Worm (Caenorhabditis elegans) whole organism, mixed stage, embryonic: Measurements from ENCODE around the gene lury-1.

Experiments used
- M03D4.4 ChIP-seq: sonication (generic microtip); optimal IDR thresholded peaks from 2 replicates; lab custom pipeline; 2017; ENCODE audit warnings: mild to moderate bottlenecking, missing genetic modification characterization, missing compliant biosample characterization
- bed-3 ChIP-seq: fragments of 200-800 bp; sonication (Bioruptor generic); optimal IDR thresholded peaks from 3 replicates; lab custom pipeline; 2018; ENCODE audit warnings: mild to moderate bottlenecking, missing genetic modification characterization, moderate library complexity, missing compliant biosample characterization
- blmp-1 ChIP-seq: fragments of 150-350 bp; optimal IDR thresholded peaks from 2 replicates; lab custom pipeline; 2014; ENCODE audit warnings: missing biosample characterization, missing genetic modification characterization
- ceh-39 ChIP-seq: fragments of 150-350 bp; optimal IDR thresholded peaks from 2 replicates; lab custom pipeline; 2014; ENCODE audit warnings: missing biosample characterization, missing genetic modification characterization
- ceh-43 ChIP-seq: fragments of 200-800 bp; sonication (Bioruptor generic); optimal IDR thresholded peaks from 2 replicates; lab custom pipeline; 2018; ENCODE audit warnings: mild to moderate bottlenecking, missing genetic modification characterization, moderate library complexity, missing compliant biosample characterization
- ceh-83 ChIP-seq: fragments of 200-800 bp; sonication (Bioruptor generic); optimal IDR thresholded peaks from 2 replicates; lab custom pipeline; 2018; ENCODE audit warnings: mild to moderate bottlenecking, missing genetic modification characterization, missing compliant biosample characterization
- ces-1 ChIP-seq: fragments of 150-350 bp; optimal IDR thresholded peaks from 2 replicates; lab custom pipeline; 2014; ENCODE audit warnings: missing biosample characterization, missing genetic modification reagents, missing genetic modification characterization
- cnd-1 ChIP-seq: fragments of 200-800 bp; sonication (Bioruptor generic); optimal IDR thresholded peaks from 2 replicates; lab custom pipeline; 2018; ENCODE audit warnings: mild to moderate bottlenecking, missing genetic modification characterization, missing compliant biosample characterization
- drap-1 ChIP-seq: fragments of 200-800 bp; sonication (Bioruptor generic); optimal IDR thresholded peaks from 3 replicates; lab custom pipeline; 2018; ENCODE audit warnings: mild to moderate bottlenecking, missing genetic modification characterization, missing compliant biosample characterization
- elt-1 ChIP-seq: sonication (generic microtip); optimal IDR thresholded peaks from 2 replicates; lab custom pipeline; 2017; ENCODE audit warnings: missing genetic modification characterization, mild to moderate bottlenecking, missing compliant biosample characterization, antibody characterized with exemption, moderate library complexity, borderline replicate concordance; ENCODE audit not compliant: insufficient read depth
- elt-3 ChIP-seq: fragments of 150-350 bp; optimal IDR thresholded peaks from 2 replicates; lab custom pipeline; 2014; ENCODE audit warnings: missing biosample characterization, missing genetic modification characterization
- ham-2 ChIP-seq: fragments of 200-800 bp; sonication (Bioruptor generic); optimal IDR thresholded peaks from 2 replicates; lab custom pipeline; 2018; ENCODE audit warnings: mild to moderate bottlenecking, missing genetic modification characterization, missing compliant biosample characterization
- hlh-1 ChIP-seq: fragments of 150-350 bp; optimal IDR thresholded peaks from 2 replicates; lab custom pipeline; 2014; ENCODE audit warnings: missing biosample characterization, missing genetic modification reagents, missing genetic modification characterization
- lin-13 ChIP-seq: fragments of 150-350 bp; optimal IDR thresholded peaks from 2 replicates; lab custom pipeline; 2014; ENCODE audit warnings: missing biosample characterization, missing genetic modification characterization
- lin-32 ChIP-seq: fragments of 200-800 bp; sonication (Bioruptor generic); optimal IDR thresholded peaks from 2 replicates; lab custom pipeline; 2018; ENCODE audit warnings: mild to moderate bottlenecking, missing genetic modification characterization, missing compliant biosample characterization
- lsy-2 ChIP-seq: fragments of 150-350 bp; optimal IDR thresholded peaks from 2 replicates; lab custom pipeline; 2014; ENCODE audit warnings: missing biosample characterization, missing genetic modification characterization
- mab-5 ChIP-seq: fragments of 150-350 bp; optimal IDR thresholded peaks from 2 replicates; lab custom pipeline; 2014; ENCODE audit warnings: missing biosample characterization, missing genetic modification characterization
- mep-1 ChIP-seq: fragments of 150-350 bp; optimal IDR thresholded peaks from 2 replicates; lab custom pipeline; 2017; ENCODE audit warnings: missing biosample characterization, missing genetic modification reagents, missing genetic modification characterization, inconsistent platforms
- mls-2 ChIP-seq: sonication (generic microtip); optimal IDR thresholded peaks from 2 replicates; lab custom pipeline; 2016; ENCODE audit warnings: mild to moderate bottlenecking, missing genetic modification characterization, moderate library complexity, missing compliant biosample characterization
- nhr-12 ChIP-seq: fragments of 150-350 bp; optimal IDR thresholded peaks from 2 replicates; lab custom pipeline; 2014; ENCODE audit warnings: missing biosample characterization, missing genetic modification characterization
- nhr-2 ChIP-seq: fragments of 150-350 bp; optimal IDR thresholded peaks from 2 replicates; lab custom pipeline; 2014; ENCODE audit warnings: missing biosample characterization, missing genetic modification characterization
- nhr-237 ChIP-seq: fragments of 150-350 bp; optimal IDR thresholded peaks from 2 replicates; lab custom pipeline; 2014; ENCODE audit warnings: missing biosample characterization, missing genetic modification characterization
- nhr-28 ChIP-seq: fragments of 150-350 bp; optimal IDR thresholded peaks from 2 replicates; lab custom pipeline; 2014; ENCODE audit warnings: missing biosample characterization, missing genetic modification characterization
- nhr-76 ChIP-seq: sonication (generic microtip); optimal IDR thresholded peaks from 2 replicates; lab custom pipeline; 2017; ENCODE audit warnings: missing biosample characterization, missing genetic modification characterization
- pha-4 ChIP-seq: fragments of 150-350 bp; optimal IDR thresholded peaks from 2 replicates; lab custom pipeline; 2018; ENCODE audit warnings: missing biosample characterization, missing genetic modification reagents, missing genetic modification characterization
- sem-2 ChIP-seq: fragments of 200-800 bp; sonication (Bioruptor generic); optimal IDR thresholded peaks from 2 replicates; lab custom pipeline; 2018; ENCODE audit warnings: mild to moderate bottlenecking, missing genetic modification characterization, missing compliant biosample characterization
- snpc-4 ChIP-seq: fragments of 150-350 bp; optimal IDR thresholded peaks from 2 replicates; lab custom pipeline; 2014; ENCODE audit warnings: missing biosample characterization, missing genetic modification characterization
- sptf-1 ChIP-seq: sonication (generic microtip); optimal IDR thresholded peaks from 2 replicates; lab custom pipeline; 2017; ENCODE audit warnings: mild to moderate bottlenecking, missing genetic modification characterization, moderate library complexity, missing compliant biosample characterization
- tbx-8 ChIP-seq: fragments of 200-800 bp; sonication (Bioruptor generic); optimal IDR thresholded peaks from 2 replicates; lab custom pipeline; 2018; ENCODE audit warnings: mild to moderate bottlenecking, missing genetic modification characterization, moderate library complexity, missing compliant biosample characterization
- unc-120 ChIP-seq: sonication (generic microtip); optimal IDR thresholded peaks from 2 replicates; lab custom pipeline; 2017; ENCODE audit warnings: missing genetic modification characterization, missing compliant biosample characterization; ENCODE audit not compliant: poor library complexity, severe bottlenecking
- unc-39 ChIP-seq: fragments of 150-350 bp; optimal IDR thresholded peaks from 2 replicates; lab custom pipeline; 2014; ENCODE audit warnings: missing biosample characterization, missing genetic modification characterization
- unc-62 ChIP-seq: fragments of 150-350 bp; optimal IDR thresholded peaks from 2 replicates; lab custom pipeline; 2014; ENCODE audit warnings: missing biosample characterization, missing genetic modification reagents, missing genetic modification characterization
- zip-8 ChIP-seq: fragments of 150-350 bp; optimal IDR thresholded peaks from 2 replicates; lab custom pipeline; 2014; ENCODE audit warnings: missing biosample characterization, missing genetic modification characterization
- ztf-11 ChIP-seq: fragments of 150-350 bp; optimal IDR thresholded peaks from 2 replicates; lab custom pipeline; 2014; ENCODE audit warnings: missing biosample characterization, missing genetic modification characterization

Gene lury-1

ce11 chrIII:12220820-12221219 is 34.6 kb downstream of the lury-1 start:
- TF ChIP-seq nhr-12 (tag; lab: Kevin White, UChicago) (no peak), nhr-237 (no peak), ceh-43 (no peak), blmp-1 (tag; lab: Kevin White, UChicago) (no peak), mep-1 (tag; lab: Kevin White, UChicago) (no peak), lsy-2 (tag; lab: Kevin White, UChicago) (no peak), ztf-11 (no peak), elt-1 (no peak), lin-32 (GFP tag; lab: Kevin White, UChicago) (no peak)

- TF ChIP-seq zip-8 (no peak), elt-1 (no peak), bed-3 (no peak)
These were observed 35.2 kb downstream of the lury-1 start for ce11 chrIII:12221452-12221851.

ce11 chrIII:12223208-12223607 is 37.0 kb downstream of the lury-1 start:
- no peak for TF ChIP-seq cnd-1
- no peak for TF ChIP-seq elt-3
- TF ChIP-seq nhr-76 (tag; lab: Kevin White, UChicago) = no peak
- TF ChIP-seq drap-1 (GFP tag; lab: Kevin White, UChicago) = no peak
- no peak for TF ChIP-seq lsy-2 (tag; lab: Kevin White, UChicago)
- no peak for TF ChIP-seq nhr-12 (tag; lab: Kevin White, UChicago)
- no peak for TF ChIP-seq ham-2 (GFP tag; lab: Kevin White, UChicago)
- TF ChIP-seq unc-62 = no peak
- TF ChIP-seq ceh-43 = no peak
- no peak for TF ChIP-seq nhr-28 (tag; lab: Kevin White, UChicago)
- no peak for TF ChIP-seq nhr-2
- TF ChIP-seq unc-120 (tag; lab: Kevin White, UChicago) = no peak
- no peak for TF ChIP-seq ztf-11
- TF ChIP-seq snpc-4 (tag; lab: Kevin White, UChicago) = no peak
- no peak for TF ChIP-seq hlh-1 (tag; lab: Kevin White, UChicago)

ce11 chrIII:12225234-12225633 is 39.0 kb downstream of the lury-1 start, which contains the start of gene gmn-1:
gmn-1 (minus strand) TSS chrIII:12225331.
- TF ChIP-seq tbx-8 (GFP tag; lab: Kevin White, UChicago) = no peak
- TF ChIP-seq unc-62 = no peak
- TF ChIP-seq blmp-1 (tag; lab: Kevin White, UChicago) = no peak
- no peak for TF ChIP-seq mab-5 (tag; lab: Kevin White, UChicago)
- no peak for TF ChIP-seq sem-2
- TF ChIP-seq ces-1 (GFP tag; lab: Kevin White, UChicago) = no peak
- no peak for TF ChIP-seq ztf-11

- TF ChIP-seq nhr-28 (tag; lab: Kevin White, UChicago) (no peak), ceh-39 (tag; lab: Kevin White, UChicago) (peak; percentile 50), lsy-2 (tag; lab: Kevin White, UChicago) (peak; percentile 40), lin-13 (tag; lab: Kevin White, UChicago) (peak; percentile 28), ces-1 (GFP tag; lab: Kevin White, UChicago) (peak; percentile 94), unc-62 (no peak), sptf-1 (tag; lab: Kevin White, UChicago) (no peak), pha-4 (peak; percentile 53), hlh-1 (tag; lab: Kevin White, UChicago) (peak; percentile 54), cnd-1 (peak; percentile 24), mep-1 (tag; lab: Kevin White, UChicago) (peak; percentile 75), nhr-237 (peak; percentile 6)
- TF ChIP-seq, all 35 proteins: peak for 9
These were observed 40.0 kb downstream of the lury-1 start, which contains the start of the genes Y75B8A.18 and Y75B8A.19 for ce11 chrIII:12226089-12226682. Y75B8A.18 (minus strand) TSS chrIII:12226230. Y75B8A.19 (plus strand) TSS chrIII:12226632.

ce11 chrIII:12227935-12228334 is 41.7 kb downstream of the lury-1 start:
- TF ChIP-seq unc-39 (tag; lab: Kevin White, UChicago) (no peak), elt-1 (no peak), lin-32 (GFP tag; lab: Kevin White, UChicago) (no peak), unc-62 (no peak), mab-5 (tag; lab: Kevin White, UChicago) (no peak), ces-1 (GFP tag; lab: Kevin White, UChicago) (no peak), nhr-237 (no peak), blmp-1 (tag; lab: Kevin White, UChicago) (no peak), M03D4.4 (tag; lab: Kevin White, UChicago) (no peak), ceh-43 (no peak), mls-2 (tag; lab: Kevin White, UChicago) (no peak), ceh-39 (tag; lab: Kevin White, UChicago) (no peak), ceh-83 (GFP tag; lab: Kevin White, UChicago) (no peak), bed-3 (no peak), mep-1 (tag; lab: Kevin White, UChicago) (no peak), unc-120 (tag; lab: Kevin White, UChicago) (no peak), nhr-12 (tag; lab: Kevin White, UChicago) (no peak), cnd-1 (no peak)
